Fruit fly (Drosophila melanogaster) whole organism, prepupa: ENCODE measurements around the gene Rsph3.

Experiments
- Blimp-1 ChIP-seq: fragments of 200-800 bp; sonication (Bioruptor generic); optimal IDR thresholded peaks from 3 replicates; lab custom pipeline; 2017; ENCODE audit warnings: missing biosample characterization, missing genetic modification characterization, mild to moderate bottlenecking, moderate library complexity, missing genetic modification reagents
- CG10631 ChIP-seq: fragments of 200-800 bp; sonication (Bioruptor generic); optimal IDR thresholded peaks from 2 replicates; lab custom pipeline; 2016; ENCODE audit warnings: missing biosample characterization, missing genetic modification characterization
- CG11294 ChIP-seq: fragments of 200-800 bp; sonication (Bioruptor generic); IDR thresholded peaks from 2 replicates; pipeline ENCODE4 v1.3.6; 2022; ENCODE audit warnings: missing biosample characterization, missing genetic modification characterization
- CG15336 ChIP-seq: fragments of 200-800 bp; sonication (Bioruptor generic); IDR thresholded peaks from 2 replicates; pipeline ENCODE4 v1.3.6; 2022; ENCODE audit warnings: missing biosample characterization, missing genetic modification characterization
- CG16779 ChIP-seq: fragments of 200-800 bp; sonication (Bioruptor generic); optimal IDR thresholded peaks from 3 replicates; lab custom pipeline; 2017; ENCODE audit warnings: missing biosample characterization, mild to moderate bottlenecking, missing genetic modification characterization
- CG3032 ChIP-seq: fragments of 200-800 bp; optimal IDR thresholded peaks from 2 replicates; lab custom pipeline; 2019; ENCODE audit warnings: missing biosample characterization, mild to moderate bottlenecking, missing genetic modification characterization, moderate library complexity
- CG31627 ChIP-seq: fragments of 200-800 bp; sonication (Bioruptor generic); optimal IDR thresholded peaks from 3 replicates; lab custom pipeline; 2016; ENCODE audit warnings: missing biosample characterization, missing genetic modification characterization
- CG6163 ChIP-seq: fragments of 200-800 bp; sonication (Bioruptor generic); IDR thresholded peaks from 3 replicates; pipeline ENCODE4 v1.3.6; 2022; ENCODE audit warnings: missing biosample characterization, missing genetic modification characterization
- CG6276 ChIP-seq: fragments of 200-800 bp; sonication (Bioruptor generic); optimal IDR thresholded peaks from 2 replicates; lab custom pipeline; 2017; ENCODE audit warnings: missing biosample characterization, mild to moderate bottlenecking, missing genetic modification characterization
- CG6792 ChIP-seq: fragments of 200-800 bp; sonication (Bioruptor generic); optimal IDR thresholded peaks from 3 replicates; lab custom pipeline; 2016; ENCODE audit warnings: missing biosample characterization, missing genetic modification characterization
- CG6854 ChIP-seq: fragments of 200-800 bp; sonication (Bioruptor generic); optimal IDR thresholded peaks from 2 replicates; lab custom pipeline; 2017; ENCODE audit warnings: missing biosample characterization, mild to moderate bottlenecking, missing genetic modification characterization
- CG7368 ChIP-seq: fragments of 200-800 bp; sonication (Bioruptor generic); optimal IDR thresholded peaks from 3 replicates; lab custom pipeline; 2016; ENCODE audit warnings: missing biosample characterization, missing genetic modification characterization
- CG8319 ChIP-seq: fragments of 200-800 bp; sonication (Bioruptor generic); optimal IDR thresholded peaks from 3 replicates; lab custom pipeline; 2016; ENCODE audit warnings: missing biosample characterization, missing genetic modification characterization
- CG8632 ChIP-seq: fragments of 200-800 bp; sonication (Bioruptor generic); optimal IDR thresholded peaks from 3 replicates; lab custom pipeline; 2016; ENCODE audit warnings: missing biosample characterization, missing genetic modification characterization
- Eip75B ChIP-seq: fragments of 200-800 bp; sonication (Bioruptor generic); optimal IDR thresholded peaks from 3 replicates; lab custom pipeline; 2016; ENCODE audit warnings: missing biosample characterization, missing genetic modification characterization
- Eip78C ChIP-seq: fragments of 200-800 bp; sonication (Bioruptor generic); peaks from one replicate; lab custom pipeline; 2016; ENCODE audit warnings: missing biosample characterization, missing genetic modification characterization
- Ets21C ChIP-seq: fragments of 200-800 bp; sonication (Bioruptor generic); optimal IDR thresholded peaks from 3 replicates; lab custom pipeline; 2016; ENCODE audit warnings: missing biosample characterization, missing genetic modification characterization
- Ets96B ChIP-seq: fragments of 200-800 bp; optimal IDR thresholded peaks from 2 replicates; lab custom pipeline; 2019; ENCODE audit warnings: missing biosample characterization, mild to moderate bottlenecking, missing genetic modification characterization, moderate library complexity
- Hr39 ChIP-seq: fragments of 200-800 bp; sonication (Bioruptor generic); optimal IDR thresholded peaks from 2 replicates; lab custom pipeline; 2016; ENCODE audit warnings: missing biosample characterization, missing genetic modification characterization
- Lpt ChIP-seq: fragments of 200-800 bp; sonication (Bioruptor generic); optimal IDR thresholded peaks from 3 replicates; lab custom pipeline; 2016; ENCODE audit warnings: missing biosample characterization, missing genetic modification characterization
- Met ChIP-seq: fragments of 200-800 bp; sonication (Bioruptor generic); optimal IDR thresholded peaks from 3 replicates; lab custom pipeline; 2016; ENCODE audit warnings: missing biosample characterization, missing genetic modification characterization
- Smox ChIP-seq: fragments of 200-800 bp; sonication (Bioruptor generic); optimal IDR thresholded peaks from 3 replicates; lab custom pipeline; 2016; ENCODE audit warnings: missing biosample characterization, missing genetic modification characterization
- Sox102F ChIP-seq: fragments of 200-800 bp; sonication (Bioruptor generic); optimal IDR thresholded peaks from 2 replicates; lab custom pipeline; 2016; ENCODE audit warnings: missing biosample characterization, mild to moderate bottlenecking, missing genetic modification characterization
- Sox14 ChIP-seq: fragments of 200-800 bp; sonication (Bioruptor generic); optimal IDR thresholded peaks from 3 replicates; lab custom pipeline; 2016; ENCODE audit warnings: missing biosample characterization, missing genetic modification characterization
- Sox15 ChIP-seq: fragments of 200-800 bp; sonication (Bioruptor generic); optimal IDR thresholded peaks from 3 replicates; lab custom pipeline; 2016; ENCODE audit warnings: missing biosample characterization, missing genetic modification characterization
- achi ChIP-seq: fragments of 200-800 bp; sonication (Bioruptor generic); optimal IDR thresholded peaks from 3 replicates; lab custom pipeline; 2016; ENCODE audit warnings: missing biosample characterization, missing genetic modification characterization
- acj6 ChIP-seq: fragments of 200-800 bp; sonication (Bioruptor generic); optimal IDR thresholded peaks from 3 replicates; lab custom pipeline; 2016; ENCODE audit warnings: missing biosample characterization, missing genetic modification characterization
- dac ChIP-seq: fragments of 200-800 bp; sonication (Bioruptor generic); optimal IDR thresholded peaks from 2 replicates; lab custom pipeline; 2017; ENCODE audit warnings: missing biosample characterization, mild to moderate bottlenecking, missing genetic modification characterization
- fd59A ChIP-seq: fragments of 200-800 bp; sonication (Bioruptor generic); optimal IDR thresholded peaks from 2 replicates; lab custom pipeline; 2017; ENCODE audit warnings: missing biosample characterization, mild to moderate bottlenecking, missing genetic modification characterization, missing genetic modification reagents
- fd85E ChIP-seq: fragments of 200-800 bp; sonication (Bioruptor generic); optimal IDR thresholded peaks from 3 replicates; lab custom pipeline; 2016; ENCODE audit warnings: missing biosample characterization, missing genetic modification characterization
- lz ChIP-seq: fragments of 200-800 bp; sonication (Bioruptor generic); optimal IDR thresholded peaks from 3 replicates; lab custom pipeline; 2016; ENCODE audit warnings: missing biosample characterization, missing genetic modification characterization
- net ChIP-seq: fragments of 200-800 bp; sonication (Bioruptor generic); optimal IDR thresholded peaks from 3 replicates; lab custom pipeline; 2016; ENCODE audit warnings: missing biosample characterization, missing genetic modification characterization
- salr ChIP-seq, 2 experiments: fragments of 200-800 bp; sonication (Bioruptor generic); optimal IDR thresholded peaks; 3 replicates each; lab custom pipeline; 2016 to 2018; ENCODE audit warnings: missing biosample characterization in 2 of 2, missing genetic modification characterization in 2 of 2, mild to moderate bottlenecking in 1 of 2
- ss ChIP-seq, 2 experiments: fragments of 200-800 bp; sonication (Bioruptor generic); optimal IDR thresholded peaks; 2 replicates in 1 of 2; 3 replicates in 1 of 2; lab custom pipeline; 2017 to 2018; ENCODE audit warnings: mild to moderate bottlenecking in 2 of 2, missing biosample characterization in 2 of 2, missing genetic modification characterization in 2 of 2, moderate library complexity in 1 of 2
- svp ChIP-seq: fragments of 200-800 bp; sonication (Bioruptor generic); peaks from one replicate; lab custom pipeline; 2016; ENCODE audit warnings: missing biosample characterization, missing genetic modification characterization
- topi ChIP-seq: fragments of 200-800 bp; sonication (Bioruptor generic); optimal IDR thresholded peaks from 3 replicates; lab custom pipeline; 2016; ENCODE audit warnings: missing biosample characterization, missing genetic modification characterization
- vri ChIP-seq: fragments of 200-800 bp; sonication (Bioruptor generic); optimal IDR thresholded peaks from 3 replicates; lab custom pipeline; 2016; ENCODE audit warnings: missing biosample characterization, mild to moderate bottlenecking, missing genetic modification characterization

The Rsph3 gene

DNA sequence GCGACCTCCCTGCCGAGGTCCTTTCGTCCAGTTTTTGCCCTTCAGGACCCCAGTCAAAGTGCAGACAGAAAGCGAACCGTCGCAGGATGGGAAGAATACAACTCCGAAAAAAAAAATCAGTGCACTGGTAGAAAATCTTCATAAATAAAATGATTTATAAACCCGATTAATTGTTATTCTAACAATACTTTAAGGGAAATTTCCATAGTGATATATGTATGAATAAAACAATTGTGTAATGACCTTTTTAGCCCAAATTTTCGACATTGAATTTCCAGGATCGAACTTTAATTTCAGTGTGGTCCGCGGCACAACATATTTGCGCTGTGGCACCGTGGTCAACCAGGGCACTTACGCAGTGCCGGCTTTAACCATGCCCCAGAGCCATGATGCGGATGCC is 46.4 kb upstream of the Rsph3 start (continued):
- TF ChIP-seq acj6 (peak; percentile 26), fd59A (GFP tag; lab: Kevin White, UChicago) (peak; percentile 8), Hr39 (GFP tag; lab: Kevin White, UChicago) (peak; percentile 30), CG11294 (GFP tag; lab: Robert Waterston, UW) (no peak), topi (GFP tag; lab: Kevin White, UChicago) (peak; percentile 49), net (GFP tag; lab: Kevin White, UChicago) (no peak), Sox14 (GFP tag; lab: Kevin White, UChicago) (no peak), Ets96B (tag; lab: Kevin White, UChicago) (peak; percentile 51), CG6276 (GFP tag; lab: Kevin White, UChicago) (no peak), Sox102F (GFP tag; lab: Kevin White, UChicago) (peak; percentile 39)

DNA sequence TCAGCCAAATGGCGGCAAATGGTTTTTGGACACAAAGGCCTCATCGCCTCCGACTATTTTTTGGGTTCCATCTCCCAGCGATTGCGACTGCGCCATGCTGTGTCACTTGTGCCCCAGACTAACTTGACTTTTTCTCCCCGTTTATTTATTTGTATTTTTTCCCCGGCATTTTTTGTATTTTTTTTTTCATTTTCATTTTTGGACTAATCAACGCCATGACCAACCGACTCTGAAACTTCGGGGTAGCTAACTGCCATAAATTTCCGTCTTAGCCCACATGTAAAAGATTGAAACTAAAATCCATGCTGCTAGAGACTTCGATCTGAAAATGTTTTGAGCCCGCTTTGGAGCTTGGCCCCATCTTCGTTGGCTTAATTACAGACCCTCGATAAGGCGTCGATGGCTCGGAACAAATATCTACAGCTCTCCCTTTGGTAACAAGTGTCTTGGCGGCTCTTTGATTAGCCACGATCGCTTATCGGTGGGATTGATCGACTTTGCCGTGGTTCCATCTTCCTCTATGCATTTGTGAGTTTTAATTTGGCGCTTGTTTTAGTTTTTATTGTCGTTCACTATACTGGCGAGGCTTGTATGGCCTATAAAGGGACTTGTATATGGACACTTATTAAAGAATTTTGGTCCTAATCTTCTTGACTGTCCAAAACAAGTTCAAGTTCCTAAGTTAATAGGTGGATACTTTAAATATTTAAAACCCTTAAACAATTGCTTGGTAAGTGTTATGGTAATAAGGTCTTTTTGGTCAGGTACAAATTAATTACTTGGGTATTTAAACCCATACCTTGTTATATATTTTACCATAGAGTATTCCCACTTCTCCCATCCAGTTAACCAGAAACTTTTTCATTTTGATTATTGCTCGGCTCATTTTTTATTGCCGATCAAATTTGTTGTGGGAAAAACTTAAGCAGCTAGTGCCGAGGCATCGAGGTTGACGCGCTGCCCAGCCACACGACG is 44.2 kb upstream of the Rsph3 start:
- TF ChIP-seq Eip75B = no peak
- no peak for TF ChIP-seq CG6854 (GFP tag; lab: Kevin White, UChicago)
- no peak for TF ChIP-seq CG6163 (GFP tag; lab: Robert Waterston, UW)
- TF ChIP-seq Smox (GFP tag; lab: Kevin White, UChicago) = no peak
- no peak for TF ChIP-seq achi (GFP tag; lab: Kevin White, UChicago)
- no peak for TF ChIP-seq acj6
- no peak for TF ChIP-seq fd85E (GFP tag; lab: Kevin White, UChicago)
- TF ChIP-seq salr (GFP tag; optimal IDR thresholded peaks at IDR 0.05; lab: Kevin White, UChicago) = no peak
- no peak for TF ChIP-seq dac
- no peak for TF ChIP-seq Blimp-1 (GFP tag; lab: Kevin White, UChicago)
- TF ChIP-seq Ets21C (GFP tag; lab: Kevin White, UChicago) = no peak
- no peak for TF ChIP-seq Lpt (GFP tag; lab: Kevin White, UChicago)
- no peak for TF ChIP-seq CG6792 (GFP tag; lab: Kevin White, UChicago)
- TF ChIP-seq CG7368 (GFP tag; lab: Kevin White, UChicago) = no peak
- TF ChIP-seq net (GFP tag; lab: Kevin White, UChicago) = no peak

dm6 chr3L:6804093-6804492 is 41.0 kb upstream of the Rsph3 start:
- no peak for TF ChIP-seq CG8632 (GFP tag; lab: Kevin White, UChicago)
- no peak for TF ChIP-seq CG16779
- TF ChIP-seq lz (GFP tag; lab: Kevin White, UChicago) = no peak
- no peak for TF ChIP-seq vri (GFP tag; lab: Kevin White, UChicago)
- TF ChIP-seq CG11294 (GFP tag; lab: Robert Waterston, UW) = no peak
- no peak for TF ChIP-seq acj6
- TF ChIP-seq Sox15 (GFP tag; lab: Kevin White, UChicago) = no peak
- no peak for TF ChIP-seq CG3032
- TF ChIP-seq CG31627 = no peak
- TF ChIP-seq topi (GFP tag; lab: Kevin White, UChicago) = no peak
- no peak for TF ChIP-seq svp (GFP tag; lab: Kevin White, UChicago)
- no peak for TF ChIP-seq CG8319 (GFP tag; lab: Kevin White, UChicago)
- no peak for TF ChIP-seq Ets96B (tag; lab: Kevin White, UChicago)
- no peak for TF ChIP-seq fd85E (GFP tag; lab: Kevin White, UChicago)
- TF ChIP-seq Sox102F (GFP tag; lab: Kevin White, UChicago) = no peak
- TF ChIP-seq CG15336 = no peak
- no peak for TF ChIP-seq CG6792 (GFP tag; lab: Kevin White, UChicago)
- no peak for TF ChIP-seq Met (GFP tag; lab: Kevin White, UChicago)

DNA sequence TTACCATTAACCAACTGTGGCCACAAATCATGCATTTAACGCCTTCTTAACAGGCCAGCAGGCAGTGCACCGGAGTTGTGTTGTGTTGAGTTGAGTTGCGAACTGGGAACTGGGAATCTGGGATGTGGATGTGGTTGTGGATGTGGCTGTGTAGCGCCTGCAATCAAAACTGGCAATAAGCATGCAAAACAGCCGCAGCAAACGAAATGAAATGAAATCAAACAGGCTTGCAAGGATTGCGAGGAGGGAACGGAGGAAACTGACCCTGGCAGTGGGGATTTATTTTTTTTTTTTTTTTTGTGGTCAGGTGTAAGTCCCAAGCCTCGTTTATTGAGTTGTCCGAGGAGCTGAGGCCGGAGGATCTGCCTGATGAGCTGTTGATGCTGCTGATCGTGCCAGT is 39.5 kb upstream of the Rsph3 start:
- TF ChIP-seq CG6854 (GFP tag; lab: Kevin White, UChicago) = peak; percentile 30
- TF ChIP-seq Eip78C (GFP tag; lab: Kevin White, UChicago) = peak; percentile 64
- peak in 1 of 2 experiments; percentile 87 for TF ChIP-seq ss (GFP tag; optimal IDR thresholded peaks at IDR 0.05; lab: Kevin White, UChicago)
- TF ChIP-seq CG10631 (GFP tag; lab: Kevin White, UChicago) = no peak
- peak; percentile 18 for TF ChIP-seq CG6276 (GFP tag; lab: Kevin White, UChicago)
